Worm (Caenorhabditis elegans): ENCODE results near the gene C52B11.5.

The C52B11.5 gene

DNA sequence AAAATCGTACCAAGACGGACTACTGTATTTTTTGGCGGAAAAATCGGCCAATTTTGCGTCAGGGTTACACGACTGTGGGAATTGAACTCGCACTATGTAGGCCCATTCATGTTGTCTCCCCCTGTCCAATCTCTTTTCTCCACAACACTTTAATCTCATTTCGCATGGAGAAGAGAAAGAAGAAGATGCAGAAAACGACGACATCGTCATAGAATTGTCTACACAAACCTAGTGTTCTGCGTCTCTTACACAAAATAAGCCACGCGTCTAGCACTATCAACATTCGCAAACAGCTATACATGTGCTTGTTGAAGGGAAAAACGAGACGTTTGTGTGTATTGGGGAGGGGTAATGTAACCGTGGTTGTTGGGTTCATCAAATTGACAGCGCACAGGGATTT is 50.4 kb downstream of the C52B11.5 start (continued):
- peak; percentile 72 for TF ChIP-seq sem-4 (tag; optimal IDR thresholded peaks at IDR 0.05)
- TF ChIP-seq sma-3 (GFP tag; optimal IDR thresholded peaks at IDR 0.05), result peak; percentile 85
- TF ChIP-seq lin-11 (tag; optimal IDR thresholded peaks at IDR 0.05), result peak; percentile 83
- no peak for TF ChIP-seq ama-1 (optimal IDR thresholded peaks at IDR 0.05)
- no peak for TF ChIP-seq ztf-1 (GFP tag; conservative IDR thresholded peaks at IDR 0.05)

Data from whole organism, L2 larva.